Fruit fly (Drosophila melanogaster): ENCODE data around the gene sals.

Gene sals

DNA sequence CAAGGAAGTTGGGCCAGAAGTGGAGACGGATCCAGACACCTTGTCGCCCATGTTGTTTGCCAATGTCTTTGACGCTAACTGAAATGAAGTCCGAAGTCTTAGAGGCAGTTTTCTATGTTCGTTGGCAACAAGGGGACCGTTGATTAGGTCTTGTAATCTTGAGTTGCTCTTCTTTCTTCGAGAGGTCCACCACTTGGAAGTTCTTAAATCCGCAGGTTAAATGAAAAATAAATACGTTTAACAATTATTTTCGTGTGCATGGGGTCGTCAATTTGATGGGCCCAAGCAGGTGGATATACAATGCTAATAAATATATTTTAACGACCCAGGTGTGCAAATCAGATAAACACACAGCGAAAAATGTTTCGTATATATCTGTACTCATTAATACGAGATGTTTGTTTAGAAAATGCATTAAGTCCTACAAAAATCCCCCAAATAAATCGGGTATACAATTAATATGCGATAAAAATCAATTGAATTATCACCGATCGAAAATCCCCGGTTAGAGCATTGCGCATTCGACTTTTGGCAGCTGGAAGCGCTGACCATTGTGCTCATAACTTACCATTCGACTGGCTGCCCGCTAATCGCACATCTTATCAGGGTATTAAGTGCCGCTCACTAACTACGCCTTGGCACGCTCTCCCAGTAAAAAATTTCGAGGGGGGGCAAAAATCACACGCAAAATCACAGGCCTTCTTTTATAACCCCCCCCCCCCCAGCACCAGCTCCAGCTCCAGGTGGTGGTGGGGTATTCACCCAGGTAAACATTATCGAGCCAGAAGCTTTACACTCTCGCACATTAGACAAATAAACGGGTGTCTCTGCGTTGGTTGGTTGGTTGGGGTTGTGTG, 9.1 kb upstream of the sals start, which contains the start of gene PGRP-LB:
Gene PGRP-LB, minus strand, starts transcription at position 51 of the 857 bp plus-strand sequence.
- peak; percentile 14 for TF ChIP-seq kay (GFP tag; ENCODE audit: borderline replicate concordance)
- no peak for TF ChIP-seq CG14711 (tag; optimal IDR thresholded peaks at IDR 0.05)
- peak; percentile 27 for TF ChIP-seq CG11617 (GFP tag; optimal IDR thresholded peaks at IDR 0.05)
- TF ChIP-seq Hr96 (GFP tag; optimal IDR thresholded peaks at IDR 0.05), result peak; percentile 14
- TF ChIP-seq cnc (optimal IDR thresholded peaks at IDR 0.05), result no peak
- peak; percentile 28 for TF ChIP-seq CG12768 (GFP tag; optimal IDR thresholded peaks at IDR 0.05)
- peak; percentile 65 for TF ChIP-seq cic (GFP tag; optimal IDR thresholded peaks at IDR 0.05)
- TF ChIP-seq tj (GFP tag; optimal IDR thresholded peaks at IDR 0.05), result no peak
- TF ChIP-seq bab1 (GFP tag; optimal IDR thresholded peaks at IDR 0.05), result no peak

DNA sequence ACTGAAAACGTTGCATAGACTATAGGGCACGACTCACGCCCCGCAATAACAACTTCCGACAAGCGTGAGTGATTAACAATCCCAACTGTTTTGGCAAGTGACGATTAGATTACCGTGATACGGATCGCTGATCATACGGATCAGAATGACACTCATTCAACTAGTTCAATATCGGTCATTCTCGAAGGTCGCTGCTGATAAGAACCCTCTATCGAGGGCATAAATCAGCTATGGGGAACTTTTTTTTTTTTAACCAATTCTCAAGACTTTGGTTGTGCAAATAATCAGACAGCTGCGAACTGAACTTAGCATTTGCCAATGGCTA, 7.2 kb upstream of the sals start:
- no peak for TF ChIP-seq kay (GFP tag; ENCODE audit: borderline replicate concordance)
- TF ChIP-seq Crg-1 (GFP tag; optimal IDR thresholded peaks at IDR 0.05), result no peak
- TF ChIP-seq bab1 (GFP tag; optimal IDR thresholded peaks at IDR 0.05), result no peak
- no peak for TF ChIP-seq CG7045 (GFP tag; optimal IDR thresholded peaks at IDR 0.05)

DNA sequence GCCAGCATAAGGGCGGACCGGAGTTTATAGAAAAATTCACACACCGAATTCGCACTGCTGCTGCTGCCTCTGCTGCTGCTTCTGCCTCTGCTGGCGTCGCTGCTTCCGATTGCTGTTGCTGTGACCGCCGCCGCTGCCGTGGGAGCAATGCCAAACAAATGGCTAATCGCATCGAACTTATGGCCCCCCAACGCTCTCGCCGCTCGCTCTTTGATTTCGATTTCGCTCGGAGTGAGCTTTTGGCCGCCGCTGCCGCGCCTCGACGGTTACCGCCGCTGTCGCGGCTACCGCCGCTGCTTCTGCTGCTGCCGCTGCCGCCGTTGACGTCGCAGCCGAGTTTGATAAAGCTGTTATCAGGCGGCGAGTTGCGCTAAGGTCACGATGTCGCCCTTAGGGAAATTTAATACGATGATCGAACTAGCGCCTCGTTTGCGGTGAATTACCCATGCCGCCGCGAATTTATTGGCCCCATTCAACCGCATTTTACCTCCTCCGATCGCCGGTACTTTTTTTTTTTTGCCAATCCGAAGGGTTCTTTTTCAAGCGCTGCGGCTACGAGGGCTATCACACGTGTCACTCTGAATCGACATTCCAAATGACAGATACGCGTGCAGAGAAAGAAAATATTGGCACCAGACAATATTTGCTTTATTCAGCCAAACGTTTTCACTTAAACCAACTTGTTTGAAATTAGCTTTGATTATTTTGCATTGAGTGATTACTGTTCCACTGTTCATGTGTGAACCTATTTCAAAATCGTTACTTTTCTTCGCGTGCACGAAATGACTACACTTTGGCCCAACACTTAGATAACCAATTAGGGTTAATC, 6.6 kb upstream of the sals start:
- TF ChIP-seq bab1 (GFP tag; optimal IDR thresholded peaks at IDR 0.05) (no peak), pad (GFP tag; optimal IDR thresholded peaks at IDR 0.05) (peak; percentile 17), CG14711 (tag; optimal IDR thresholded peaks at IDR 0.05) (peak; percentile 66), cnc (optimal IDR thresholded peaks at IDR 0.05) (no peak), kay (GFP tag; ENCODE audit: borderline replicate concordance) (peak; percentile 59), tj (GFP tag; optimal IDR thresholded peaks at IDR 0.05) (no peak), CG33017 (tag; optimal IDR thresholded peaks at IDR 0.05) (peak; percentile 72), CG11617 (GFP tag; optimal IDR thresholded peaks at IDR 0.05) (peak; percentile 54), ovo (GFP tag; optimal IDR thresholded peaks at IDR 0.05) (no peak), cic (GFP tag; optimal IDR thresholded peaks at IDR 0.05) (no peak), toe (GFP tag; optimal IDR thresholded peaks at IDR 0.05) (no peak), CG7045 (GFP tag; optimal IDR thresholded peaks at IDR 0.05) (no peak), Mnt (GFP tag; optimal IDR thresholded peaks at IDR 0.05) (peak; percentile 47), Clk (GFP tag; optimal IDR thresholded peaks at IDR 0.05) (no peak), CG7101 (tag; optimal IDR thresholded peaks at IDR 0.05) (peak; percentile 72), Hr96 (GFP tag; optimal IDR thresholded peaks at IDR 0.05) (peak; percentile 17), Crg-1 (GFP tag; optimal IDR thresholded peaks at IDR 0.05) (no peak), CG12768 (GFP tag; optimal IDR thresholded peaks at IDR 0.05) (peak; percentile 59), CG5204 (GFP tag; optimal IDR thresholded peaks at IDR 0.05) (no peak), CG1620 (GFP tag; optimal IDR thresholded peaks at IDR 0.05) (no peak)

DNA sequence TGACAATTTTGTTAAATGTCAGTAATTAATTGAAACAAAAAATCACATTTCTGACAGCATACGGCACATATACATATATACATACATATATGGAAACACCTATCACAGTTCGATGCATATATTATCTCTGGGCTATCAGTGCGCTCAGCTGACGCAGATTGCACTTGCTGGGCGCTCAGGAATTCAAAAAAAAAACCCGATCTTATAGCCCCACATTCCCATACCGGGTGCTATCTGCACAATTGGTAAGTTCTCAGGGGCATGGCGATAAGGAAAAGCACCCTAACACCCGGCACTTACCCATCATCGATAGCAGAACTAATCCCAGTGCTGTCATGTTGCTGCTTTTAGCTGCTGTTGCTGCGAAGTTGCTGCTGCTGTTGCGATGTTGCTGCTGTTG, 5.7 kb upstream of the sals start:
- TF ChIP-seq kay (GFP tag; ENCODE audit: borderline replicate concordance) (peak; percentile 14), CG7045 (GFP tag; optimal IDR thresholded peaks at IDR 0.05) (no peak)

DNA sequence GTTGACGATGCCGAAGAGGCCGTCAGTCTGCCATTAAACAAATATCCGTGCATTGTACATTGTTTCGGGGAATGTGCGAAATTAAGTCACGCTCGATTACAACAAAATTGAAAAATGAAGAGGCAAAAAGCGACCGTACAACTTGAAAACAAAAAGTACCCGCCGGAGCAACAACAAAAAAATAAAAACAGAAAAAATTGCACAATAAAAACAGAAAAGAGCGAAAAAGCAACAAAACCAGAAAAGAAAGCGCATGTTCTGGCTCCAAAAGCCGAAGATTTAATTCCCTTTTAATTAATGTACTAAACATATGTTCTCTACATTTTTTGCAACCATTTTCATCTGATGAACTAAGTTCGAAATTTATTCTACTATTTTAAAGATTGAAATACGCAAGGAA, 4.9 kb upstream of the sals start:
- TF ChIP-seq cic (GFP tag; optimal IDR thresholded peaks at IDR 0.05) (no peak), toe (GFP tag; optimal IDR thresholded peaks at IDR 0.05) (no peak), CG1620 (GFP tag; optimal IDR thresholded peaks at IDR 0.05) (no peak), Clk (GFP tag; optimal IDR thresholded peaks at IDR 0.05) (no peak), Hr96 (GFP tag; optimal IDR thresholded peaks at IDR 0.05) (no peak), kay (GFP tag; ENCODE audit: borderline replicate concordance) (no peak), Mnt (GFP tag; optimal IDR thresholded peaks at IDR 0.05) (no peak), CG5204 (GFP tag; optimal IDR thresholded peaks at IDR 0.05) (no peak), CG12768 (GFP tag; optimal IDR thresholded peaks at IDR 0.05) (no peak), CG33017 (tag; optimal IDR thresholded peaks at IDR 0.05) (no peak), CG7101 (tag; optimal IDR thresholded peaks at IDR 0.05) (no peak), cnc (optimal IDR thresholded peaks at IDR 0.05) (no peak), CG14711 (tag; optimal IDR thresholded peaks at IDR 0.05) (no peak), ovo (GFP tag; optimal IDR thresholded peaks at IDR 0.05) (no peak), CG7045 (GFP tag; optimal IDR thresholded peaks at IDR 0.05) (no peak), CG11617 (GFP tag; optimal IDR thresholded peaks at IDR 0.05) (no peak), bab1 (GFP tag; optimal IDR thresholded peaks at IDR 0.05) (no peak), tj (GFP tag; optimal IDR thresholded peaks at IDR 0.05) (no peak), pad (GFP tag; optimal IDR thresholded peaks at IDR 0.05) (no peak), Crg-1 (GFP tag; optimal IDR thresholded peaks at IDR 0.05) (no peak)

DNA sequence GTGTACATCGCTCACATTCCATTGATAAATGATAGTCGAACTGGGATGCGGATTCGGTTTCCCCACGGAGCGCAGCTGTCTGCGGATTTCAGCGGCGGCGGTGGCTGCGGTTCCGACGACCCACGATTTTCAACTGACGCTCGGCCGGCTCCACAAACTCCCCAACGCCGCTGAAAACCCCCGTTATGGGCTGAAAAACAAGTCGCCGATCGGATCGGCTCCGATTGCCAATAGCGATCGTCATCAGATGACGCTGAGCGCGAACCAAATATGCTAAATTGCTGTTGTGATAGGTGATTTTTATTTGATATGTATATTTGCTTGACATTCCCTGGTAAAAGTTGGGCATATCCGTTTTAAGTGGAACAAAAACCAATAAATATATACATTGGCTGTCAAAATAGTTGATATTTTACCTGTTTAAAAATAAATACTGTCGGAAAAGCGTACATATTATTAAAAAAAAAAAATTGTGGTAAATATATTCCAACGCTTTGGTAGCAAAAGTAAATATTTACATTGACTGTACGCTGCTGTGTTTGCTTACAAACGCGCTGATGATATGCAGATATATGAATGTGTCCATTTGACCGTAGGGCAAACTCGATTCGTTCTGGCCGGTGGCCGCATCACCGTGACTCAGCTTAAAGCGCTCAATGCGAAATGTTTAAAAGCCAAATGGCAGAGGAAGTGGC, 2.8 kb upstream of the sals start:
- TF ChIP-seq Clk (GFP tag; optimal IDR thresholded peaks at IDR 0.05) (peak; percentile 49), CG5204 (GFP tag; optimal IDR thresholded peaks at IDR 0.05) (peak; percentile 58), CG14711 (tag; optimal IDR thresholded peaks at IDR 0.05) (peak; percentile 55), CG7101 (tag; optimal IDR thresholded peaks at IDR 0.05) (peak; percentile 68), tj (GFP tag; optimal IDR thresholded peaks at IDR 0.05) (peak; percentile 71), pad (GFP tag; optimal IDR thresholded peaks at IDR 0.05) (peak; percentile 61), ovo (GFP tag; optimal IDR thresholded peaks at IDR 0.05) (peak; percentile 48), Mnt (GFP tag; optimal IDR thresholded peaks at IDR 0.05) (no peak), Hr96 (GFP tag; optimal IDR thresholded peaks at IDR 0.05) (peak; percentile 25), CG11617 (GFP tag; optimal IDR thresholded peaks at IDR 0.05) (peak; percentile 73), cnc (optimal IDR thresholded peaks at IDR 0.05) (peak; percentile 69 to 92), CG1620 (GFP tag; optimal IDR thresholded peaks at IDR 0.05) (peak; percentile 34), cic (GFP tag; optimal IDR thresholded peaks at IDR 0.05) (peak; percentile 57), toe (GFP tag; optimal IDR thresholded peaks at IDR 0.05) (peak; percentile 46), kay (GFP tag; ENCODE audit: borderline replicate concordance) (peak; percentile 87), CG7045 (GFP tag; optimal IDR thresholded peaks at IDR 0.05) (peak; percentile 56), CG33017 (tag; optimal IDR thresholded peaks at IDR 0.05) (peak; percentile 78), bab1 (GFP tag; optimal IDR thresholded peaks at IDR 0.05) (peak; percentile 81), CG12768 (GFP tag; optimal IDR thresholded peaks at IDR 0.05) (peak; percentile 64), Crg-1 (GFP tag; optimal IDR thresholded peaks at IDR 0.05) (no peak)

Measured in whole organism, adult.